Fruit fly (Drosophila melanogaster) whole organism, adult: ENCODE data around the gene Cks85A.

Source experiments
- CG11617 ChIP-seq: fragments of 200-800 bp; sonication (Bioruptor generic); optimal IDR thresholded peaks from 2 replicates; lab custom pipeline; 2017; ENCODE audit warnings: mild to moderate bottlenecking, missing biosample characterization, missing genetic modification reagents, missing genetic modification characterization
- CG14711 ChIP-seq: fragments of 200-800 bp; sonication (Bioruptor generic); optimal IDR thresholded peaks from 2 replicates; lab custom pipeline; 2018; ENCODE audit warnings: missing biosample characterization, mild to moderate bottlenecking, missing genetic modification characterization, moderate library complexity
- CG33017 ChIP-seq: fragments of 200-800 bp; sonication (Bioruptor generic); optimal IDR thresholded peaks from 2 replicates; lab custom pipeline; 2018; ENCODE audit warnings: missing biosample characterization, mild to moderate bottlenecking, missing genetic modification characterization, moderate library complexity
- CG5204 ChIP-seq: fragments of 200-800 bp; sonication (Bioruptor generic); optimal IDR thresholded peaks from 2 replicates; lab custom pipeline; 2016; ENCODE audit warnings: missing biosample characterization, missing genetic modification characterization
- CG7045 ChIP-seq: fragments of 200-800 bp; sonication (Bioruptor generic); optimal IDR thresholded peaks from 2 replicates; lab custom pipeline; 2017; ENCODE audit warnings: missing biosample characterization, mild to moderate bottlenecking, missing genetic modification characterization
- Crg-1 ChIP-seq: fragments of 200-800 bp; sonication (Bioruptor generic); optimal IDR thresholded peaks from 2 replicates; lab custom pipeline; 2016; ENCODE audit warnings: missing biosample characterization, missing genetic modification characterization
- Hr96 ChIP-seq: fragments of 200-800 bp; sonication (Bioruptor generic); optimal IDR thresholded peaks from 2 replicates; lab custom pipeline; 2016; ENCODE audit warnings: missing biosample characterization, missing genetic modification characterization
- bab1 ChIP-seq: fragments of 200-800 bp; sonication (Bioruptor generic); optimal IDR thresholded peaks from 3 replicates; lab custom pipeline; 2019; ENCODE audit warnings: missing biosample characterization, mild to moderate bottlenecking, missing genetic modification characterization, moderate library complexity
- cic ChIP-seq: fragments of 200-800 bp; sonication (Bioruptor generic); optimal IDR thresholded peaks from 2 replicates; lab custom pipeline; 2017; ENCODE audit warnings: missing biosample characterization, mild to moderate bottlenecking, missing genetic modification characterization, moderate library complexity
- kay ChIP-seq: fragments of 200-800 bp; sonication (Bioruptor generic); peaks from one replicate; lab custom pipeline; 2016; ENCODE audit warnings: missing biosample characterization, missing genetic modification characterization, borderline replicate concordance
- ovo ChIP-seq: fragments of 200-800 bp; sonication (Bioruptor generic); optimal IDR thresholded peaks from 2 replicates; lab custom pipeline; 2016; ENCODE audit warnings: missing biosample characterization, missing genetic modification characterization
- tj ChIP-seq: fragments of 200-800 bp; sonication (Bioruptor generic); optimal IDR thresholded peaks from 3 replicates; lab custom pipeline; 2017; ENCODE audit warnings: missing biosample characterization, mild to moderate bottlenecking, missing genetic modification characterization, moderate library complexity
- toe ChIP-seq: fragments of 200-800 bp; sonication (Bioruptor generic); optimal IDR thresholded peaks from 2 replicates; lab custom pipeline; 2016; ENCODE audit warnings: missing biosample characterization, missing genetic modification characterization

- no peak for TF ChIP-seq CG7045
- TF ChIP-seq CG14711 (tag; lab: Kevin White, UChicago) = no peak
- no peak for TF ChIP-seq toe (GFP tag; lab: Kevin White, UChicago)
- TF ChIP-seq kay (GFP tag; lab: Kevin White, UChicago) = no peak
- TF ChIP-seq CG11617 (GFP tag; lab: Kevin White, UChicago) = no peak
- TF ChIP-seq Crg-1 (GFP tag; lab: Kevin White, UChicago) = no peak
- no peak for TF ChIP-seq bab1 (GFP tag; lab: Kevin White, UChicago)
- TF ChIP-seq ovo = no peak
- TF ChIP-seq Hr96 = no peak
- TF ChIP-seq CG33017 (tag; lab: Kevin White, UChicago) = no peak
- no peak for TF ChIP-seq CG5204 (GFP tag; lab: Kevin White, UChicago)
- TF ChIP-seq cic (GFP tag; lab: Kevin White, UChicago) = no peak
- TF ChIP-seq tj = no peak
Observed at dm6 chr3R:8707166-8707565, 11.1 kb downstream of the Cks85A start.
